Worm (Caenorhabditis elegans) whole organism, young adult: ENCODE measurements around the gene pmk-3.

Experiments
- B0019.2 ChIP-seq: fragments of 200-800 bp; sonication (Bioruptor generic); conservative IDR thresholded peaks from 2 replicates; pipeline ENCODE4 v1.3.6; 2022; ENCODE audit warnings: missing genetic modification reagents, missing genetic modification characterization, missing compliant biosample characterization
- B0336.3 ChIP-seq: fragments of 200-800 bp; sonication (Bioruptor generic); IDR thresholded peaks from 2 replicates; pipeline ENCODE4 v1.3.6; 2022; ENCODE audit warnings: missing genetic modification characterization, missing compliant biosample characterization
- C17E4.6 ChIP-seq: fragments of 200-800 bp; sonication (Bioruptor generic); IDR thresholded peaks from 2 replicates; pipeline ENCODE4 v1.3.6; 2022; ENCODE audit warnings: missing genetic modification reagents, missing genetic modification characterization, missing compliant biosample characterization
- F49E8.2 ChIP-seq: sonication (generic microtip); optimal IDR thresholded peaks from 3 replicates; lab custom pipeline; 2017; ENCODE audit warnings: missing genetic modification characterization, mild to moderate bottlenecking, missing compliant biosample characterization, antibody characterized with exemption, moderate library complexity; ENCODE audit not compliant: insufficient read depth
- K11D2.4 ChIP-seq: fragments of 200-800 bp; sonication (Bioruptor generic); IDR thresholded peaks from 2 replicates; pipeline ENCODE4 v1.3.6; 2022; ENCODE audit warnings: missing genetic modification reagents, missing genetic modification characterization, missing compliant biosample characterization
- Y53F4B.3 ChIP-seq: fragments of 200-800 bp; sonication (Bioruptor generic); IDR thresholded peaks from 2 replicates; pipeline ENCODE4 v1.3.6; 2022; ENCODE audit warnings: missing genetic modification reagents, missing genetic modification characterization, missing compliant biosample characterization
- Y95B8A.8 ChIP-seq: fragments of 200-800 bp; sonication (Bioruptor generic); IDR thresholded peaks from 2 replicates; pipeline ENCODE4 v1.3.6; 2022; ENCODE audit warnings: missing genetic modification reagents, missing genetic modification characterization, missing compliant biosample characterization
- aptf-2 ChIP-seq: fragments of 200-800 bp; sonication (Bioruptor generic); conservative IDR thresholded peaks from 2 replicates; pipeline ENCODE4 v1.3.6; 2022; ENCODE audit warnings: missing genetic modification reagents, missing genetic modification characterization, missing compliant biosample characterization
- atf-7 ChIP-seq: sonication (generic microtip); optimal IDR thresholded peaks from 2 replicates; lab custom pipeline; 2017; ENCODE audit warnings: mild to moderate bottlenecking, missing genetic modification characterization, missing compliant biosample characterization
- athp-1 ChIP-seq: sonication (generic microtip); optimal IDR thresholded peaks from 2 replicates; lab custom pipeline; 2017; ENCODE audit warnings: mild to moderate bottlenecking, missing genetic modification characterization, missing compliant biosample characterization
- attf-5 ChIP-seq: fragments of 200-800 bp; sonication (Bioruptor generic); optimal IDR thresholded peaks from 2 replicates; lab custom pipeline; 2018; ENCODE audit warnings: mild to moderate bottlenecking, missing genetic modification characterization, missing compliant biosample characterization
- bed-2 ChIP-seq: fragments of 200-800 bp; sonication (Bioruptor generic); IDR thresholded peaks from 2 replicates; pipeline ENCODE4 v1.3.6; 2022; ENCODE audit warnings: missing genetic modification reagents, missing genetic modification characterization, missing compliant biosample characterization
- cebp-1 ChIP-seq, 2 experiments: fragments of 200-800 bp in 1 of 2; sonication (Bioruptor generic) in 1 of 2; sonication (generic microtip) in 1 of 2; IDR thresholded peaks in 1 of 2; optimal IDR thresholded peaks in 1 of 2; 2 replicates each; pipeline versions ENCODE4 v1.3.6 to Lab custom; 2017 to 2022; ENCODE audit warnings: missing compliant biosample characterization in 2 of 2, missing genetic modification characterization in 2 of 2, mild to moderate bottlenecking in 1 of 2, missing genetic modification reagents in 1 of 2, moderate library complexity in 1 of 2
- ceh-100 ChIP-seq: fragments of 200-800 bp; sonication (Bioruptor generic); IDR thresholded peaks from 2 replicates; pipeline ENCODE4 v1.3.6; 2022; ENCODE audit warnings: missing genetic modification reagents, missing genetic modification characterization, missing compliant biosample characterization
- ceh-58 ChIP-seq: fragments of 200-800 bp; sonication (Bioruptor generic); IDR thresholded peaks from 2 replicates; pipeline ENCODE4 v1.3.6; 2022; ENCODE audit warnings: missing genetic modification characterization, missing compliant biosample characterization
- die-1 ChIP-seq: sonication (generic microtip); optimal IDR thresholded peaks from 2 replicates; lab custom pipeline; 2016; ENCODE audit warnings: missing genotype, mild to moderate bottlenecking, missing genetic modification characterization, missing compliant biosample characterization
- dox-1 ChIP-seq: fragments of 200-800 bp; sonication (Bioruptor generic); IDR thresholded peaks from 2 replicates; pipeline ENCODE4 v1.3.6; 2022; ENCODE audit warnings: missing genetic modification reagents, missing genetic modification characterization, missing compliant biosample characterization
- ekl-4 ChIP-seq: fragments of 200-800 bp; sonication (Bioruptor generic); IDR thresholded peaks from 2 replicates; pipeline ENCODE4 v1.3.6; 2022; ENCODE audit warnings: missing genetic modification reagents, missing genetic modification characterization, missing compliant biosample characterization
- fkh-3 ChIP-seq: sonication (generic microtip); optimal IDR thresholded peaks from 2 replicates; lab custom pipeline; 2016; ENCODE audit warnings: mild to moderate bottlenecking, missing genetic modification characterization, missing compliant biosample characterization
- gei-17 ChIP-seq: fragments of 200-800 bp; sonication (Bioruptor generic); optimal IDR thresholded peaks from 2 replicates; lab custom pipeline; 2018; ENCODE audit warnings: mild to moderate bottlenecking, missing genetic modification characterization, missing compliant biosample characterization
- him-1 ChIP-seq: sonication (generic microtip); optimal IDR thresholded peaks from 2 replicates; lab custom pipeline; 2016; ENCODE audit warnings: missing genotype, missing genetic modification reagents, missing genetic modification characterization, missing compliant biosample characterization
- hmg-1.2 ChIP-seq: fragments of 200-800 bp; sonication (Bioruptor generic); IDR thresholded peaks from 2 replicates; pipeline ENCODE4 v1.3.6; 2022; ENCODE audit warnings: missing genetic modification reagents, missing genetic modification characterization, missing compliant biosample characterization
- let-526 ChIP-seq: fragments of 200-800 bp; sonication (Bioruptor generic); IDR thresholded peaks from 2 replicates; pipeline ENCODE4 v1.3.6; 2022; ENCODE audit warnings: missing genetic modification reagents, missing genetic modification characterization, missing compliant biosample characterization
- let-607 ChIP-seq, 2 experiments: fragments of 200-800 bp in 1 of 2; sonication (Bioruptor generic) in 1 of 2; sonication (generic microtip) in 1 of 2; optimal IDR thresholded peaks; 2 replicates each; lab custom pipeline; 2016 to 2018; ENCODE audit warnings: mild to moderate bottlenecking in 2 of 2, missing compliant biosample characterization in 2 of 2, missing genetic modification characterization in 2 of 2, moderate library complexity in 2 of 2, missing genotype in 1 of 2
- lin-26 ChIP-seq: fragments of 200-800 bp; sonication (Bioruptor generic); IDR thresholded peaks from 2 replicates; pipeline ENCODE4 v1.3.6; 2022; ENCODE audit warnings: missing genetic modification reagents, missing genetic modification characterization, missing compliant biosample characterization
- lin-40 ChIP-seq: sonication (generic microtip); optimal IDR thresholded peaks from 2 replicates; lab custom pipeline; 2016; ENCODE audit warnings: missing genetic modification characterization, mild to moderate bottlenecking, missing compliant biosample characterization, missing genotype, missing genetic modification reagents
- lsy-27 ChIP-seq: sonication (generic microtip); optimal IDR thresholded peaks from 2 replicates; lab custom pipeline; 2017; ENCODE audit warnings: missing genetic modification characterization, mild to moderate bottlenecking, missing compliant biosample characterization, antibody characterized with exemption, missing genotype, borderline replicate concordance; ENCODE audit not compliant: insufficient read depth
- madf-10 ChIP-seq: sonication (generic microtip); optimal IDR thresholded peaks from 2 replicates; lab custom pipeline; 2016; ENCODE audit warnings: mild to moderate bottlenecking, missing genetic modification characterization, missing compliant biosample characterization
- madf-3 ChIP-seq: fragments of 200-800 bp; sonication (Bioruptor generic); IDR thresholded peaks from 2 replicates; pipeline ENCODE4 v1.3.6; 2022; ENCODE audit warnings: missing genetic modification reagents, missing genetic modification characterization, missing compliant biosample characterization
- mcd-1 ChIP-seq: fragments of 200-800 bp; sonication (Bioruptor generic); IDR thresholded peaks from 2 replicates; pipeline ENCODE4 v1.3.6; 2022; ENCODE audit warnings: missing genetic modification reagents, missing genetic modification characterization, missing compliant biosample characterization
- mxl-1 ChIP-seq: sonication (generic microtip); optimal IDR thresholded peaks from 2 replicates; lab custom pipeline; 2016; ENCODE audit warnings: missing genetic modification characterization, missing compliant biosample characterization
- nhr-179 ChIP-seq: sonication (generic microtip); optimal IDR thresholded peaks from 2 replicates; lab custom pipeline; 2016; ENCODE audit warnings: mild to moderate bottlenecking, missing genetic modification characterization, missing compliant biosample characterization
- nhr-80 ChIP-seq: sonication (generic microtip); optimal IDR thresholded peaks from 2 replicates; lab custom pipeline; 2016; ENCODE audit warnings: missing genetic modification characterization, missing compliant biosample characterization
- pha-4 ChIP-seq: fragments of 150-350 bp; sonication (generic microtip); optimal IDR thresholded peaks from 2 replicates; lab custom pipeline; 2014; ENCODE audit warnings: missing biosample characterization, missing genetic modification reagents, missing genetic modification characterization
- rcor-1 ChIP-seq: fragments of 200-800 bp; sonication (Bioruptor generic); IDR thresholded peaks from 2 replicates; pipeline ENCODE4 v1.3.6; 2022; ENCODE audit warnings: missing genetic modification reagents, missing genetic modification characterization, missing compliant biosample characterization
- repo-1 ChIP-seq: sonication (generic microtip); optimal IDR thresholded peaks from 2 replicates; lab custom pipeline; 2017; ENCODE audit warnings: mild to moderate bottlenecking, missing genetic modification characterization, missing compliant biosample characterization
- rpc-1 ChIP-seq, 2 experiments: fragments of 150-350 bp in 1 of 2; sonication (generic microtip) in 1 of 2; optimal IDR thresholded peaks; 2 replicates each; lab custom pipeline; 2014 to 2018; ENCODE audit warnings: missing biosample characterization in 1 of 2, missing genetic modification characterization in 1 of 2, missing genetic modification reagents in 1 of 2, missing genotype in 1 of 2
- sdz-38 ChIP-seq: sonication (generic microtip); optimal IDR thresholded peaks from 2 replicates; lab custom pipeline; 2016; ENCODE audit warnings: missing genotype, missing genetic modification characterization, missing compliant biosample characterization
- snpc-1.3 ChIP-seq: sonication (generic microtip); optimal IDR thresholded peaks from 2 replicates; lab custom pipeline; 2017; ENCODE audit warnings: missing genetic modification characterization, mild to moderate bottlenecking, missing compliant biosample characterization, antibody characterized with exemption, moderate library complexity, missing genotype, missing genetic modification reagents; ENCODE audit not compliant: insufficient read depth
- tbp1 ChIP-seq: fragments of 200-800 bp; sonication (Bioruptor generic); optimal IDR thresholded peaks from 2 replicates; lab custom pipeline; 2018; ENCODE audit warnings: mild to moderate bottlenecking, missing genetic modification characterization, missing compliant biosample characterization
- unc-62 ChIP-seq: fragments of 150-350 bp; optimal IDR thresholded peaks from 2 replicates; lab custom pipeline; 2014; ENCODE audit warnings: missing biosample characterization, missing genetic modification reagents, missing genetic modification characterization
- ztf-26 ChIP-seq: sonication (generic microtip); optimal IDR thresholded peaks from 2 replicates; lab custom pipeline; 2017; ENCODE audit warnings: missing genetic modification characterization, missing compliant biosample characterization
- ztf-6 ChIP-seq: fragments of 200-800 bp; sonication (Bioruptor generic); IDR thresholded peaks from 2 replicates; pipeline ENCODE4 v1.3.6; 2022; ENCODE audit warnings: missing genetic modification reagents, missing genetic modification characterization, missing compliant biosample characterization

The pmk-3 gene

ce11 chrIV:8127430-8127829, 11.6 kb upstream of the pmk-3 start:
- TF ChIP-seq Y95B8A.8 (GFP tag; lab: Robert Waterston, UW) (no peak), cebp-1 (GFP tag; IDR thresholded peaks at IDR 0.05; lab: Robert Waterston, UW) (no peak), cebp-1 (tag; optimal IDR thresholded peaks at IDR 0.05; lab: Kevin White, UChicago) (no peak), aptf-2 (GFP tag; lab: Robert Waterston, UW) (no peak), athp-1 (no peak), rcor-1 (GFP tag; lab: Robert Waterston, UW) (no peak), tbp1 (GFP tag; lab: Kevin White, UChicago) (no peak), mxl-1 (tag; lab: Kevin White, UChicago) (no peak), B0336.3 (GFP tag; lab: Robert Waterston, UW) (no peak), dox-1 (GFP tag; lab: Robert Waterston, UW) (no peak), madf-3 (GFP tag; lab: Robert Waterston, UW) (no peak), gei-17 (GFP tag; lab: Kevin White, UChicago) (no peak), atf-7 (no peak), mcd-1 (GFP tag; lab: Robert Waterston, UW) (no peak), ztf-6 (GFP tag; lab: Robert Waterston, UW) (no peak), bed-2 (GFP tag; lab: Robert Waterston, UW) (no peak), ceh-58 (no peak), C17E4.6 (GFP tag; lab: Robert Waterston, UW) (no peak)

DNA sequence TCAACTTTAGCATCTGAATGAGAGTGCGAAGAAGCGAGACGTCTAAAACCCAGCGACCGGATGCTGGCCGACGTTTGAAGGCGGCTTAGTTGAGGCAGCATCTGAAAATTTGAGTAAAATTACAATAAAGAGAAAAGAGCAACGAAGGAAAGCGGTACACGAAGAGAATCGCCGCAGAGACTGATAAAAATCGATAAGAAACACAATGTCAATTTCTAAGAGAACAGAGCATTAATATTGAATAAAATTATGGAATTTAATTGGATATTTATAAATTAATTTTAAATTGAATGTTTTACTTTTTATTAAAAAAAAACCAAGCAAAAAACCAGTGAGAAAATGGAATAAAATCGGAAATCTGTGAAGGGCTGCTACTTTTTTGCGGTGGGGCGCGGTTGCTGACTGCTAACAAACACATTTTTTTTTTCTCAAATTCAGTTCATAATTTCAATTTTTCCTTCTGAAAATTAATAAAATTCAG, 8.8 kb upstream of the pmk-3 start, which contains the start of the genes ndub-11 and moc-3:
ndub-11 (minus strand) TSS at position 101 of the 481 bp plus-strand sequence.
moc-3 (plus strand) TSS at position 431 of the 481 bp plus-strand sequence.
- TF ChIP-seq mcd-1 (GFP tag; lab: Robert Waterston, UW) (0 out of 2 replicates have a peak, but pooled peaks have one; percentile 8), unc-62 (GFP tag; lab: Kevin White, UChicago) (no peak)
- TF ChIP-seq, all 124 proteins: peak for 1

DNA sequence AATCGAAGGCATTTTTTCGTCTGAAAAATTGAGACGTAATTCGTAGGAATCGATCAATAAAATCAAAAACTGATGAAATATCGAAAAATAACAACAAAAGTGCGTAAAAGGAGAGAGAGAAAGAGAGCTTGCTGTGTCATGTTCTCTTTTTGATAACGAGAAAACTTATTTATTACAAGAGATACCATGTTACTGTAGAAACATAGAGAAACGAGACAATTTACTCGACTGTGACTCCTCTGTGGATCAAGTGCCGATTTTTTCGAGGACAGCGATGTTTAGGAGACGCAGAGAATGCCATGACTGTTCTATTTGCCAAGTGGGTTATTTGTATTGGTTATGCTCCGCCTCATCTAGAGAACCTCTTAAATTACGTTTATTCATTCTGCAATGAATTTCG, 5.5 kb upstream of the pmk-3 start, which contains the start of gene sph-1:
sph-1 (minus strand) TSS at position 23 of the 400 bp plus-strand sequence.
- TF ChIP-seq let-526 (no peak), Y95B8A.8 (GFP tag; lab: Robert Waterston, UW) (no peak), fkh-3 (no peak), him-1 (tag; lab: Kevin White, UChicago) (no peak), K11D2.4 (no peak), ekl-4 (no peak), Y53F4B.3 (GFP tag; lab: Robert Waterston, UW) (no peak), ztf-26 (tag; lab: Kevin White, UChicago) (no peak), lsy-27 (no peak), die-1 (tag; lab: Kevin White, UChicago) (no peak), snpc-1.3 (tag; lab: Kevin White, UChicago) (peak; percentile 4), pha-4 (tag; lab: Kevin White, UChicago) (no peak), repo-1 (tag; lab: Kevin White, UChicago) (peak; percentile 51), nhr-179 (tag; lab: Kevin White, UChicago) (no peak), madf-10 (tag; lab: Kevin White, UChicago) (peak; percentile 42), sdz-38 (tag; lab: Kevin White, UChicago) (no peak), C17E4.6 (GFP tag; lab: Robert Waterston, UW) (no peak), rcor-1 (GFP tag; lab: Robert Waterston, UW) (no peak), B0019.2 (GFP tag; lab: Robert Waterston, UW) (no peak), B0336.3 (GFP tag; lab: Robert Waterston, UW) (peak; percentile 61; the same call in 1 of the 2 replicates), ceh-100 (GFP tag; lab: Robert Waterston, UW) (no peak), F49E8.2 (tag; lab: Kevin White, UChicago) (no peak), hmg-1.2 (GFP tag; lab: Robert Waterston, UW) (peak; percentile 47; the same call in 1 of the 2 replicates), nhr-80 (tag; lab: Kevin White, UChicago) (peak; percentile 69), mxl-1 (tag; lab: Kevin White, UChicago) (no peak), rpc-1 (optimal IDR thresholded peaks at IDR 0.05; lab: Kevin White, UChicago) (no peak), rpc-1 (tag; optimal IDR thresholded peaks at IDR 0.05; lab: Kevin White, UChicago) (no peak), let-607 (tag; optimal IDR thresholded peaks at IDR 0.05; lab: Kevin White, UChicago) (no peak), lin-26 (GFP tag; lab: Robert Waterston, UW) (0 out of 2 replicates have a peak, but pooled peaks have one; percentile 15), madf-3 (GFP tag; lab: Robert Waterston, UW) (no peak), attf-5 (peak; percentile 48), lin-40 (tag; lab: Kevin White, UChicago) (peak; percentile 30)
